Fruit fly (Drosophila melanogaster) ovary, adult (tissue): ENCODE measurements around the gene trbl.

Experiments used
- CG17801 ChIP-seq: fragments of 200-800 bp; optimal IDR thresholded peaks from 2 replicates; lab custom pipeline; 2019; ENCODE audit warnings: missing biosample characterization, mild to moderate bottlenecking, missing genetic modification characterization, moderate library complexity; ENCODE audit not compliant: partially characterized antibody

Gene trbl

dm6 chr3L:20401026-20401912 lies at the start of gene trbl:
Gene trbl (minus strand): TSS chr3L:20401609.
- peak; percentile 77 for TF ChIP-seq CG17801 (GFP tag; lab: Kevin White, UChicago)

- TF ChIP-seq CG17801 (GFP tag; lab: Kevin White, UChicago) = no peak
These were observed 47.4 kb upstream of the trbl start for dm6 chr3L:20448773-20449172.

DNA sequence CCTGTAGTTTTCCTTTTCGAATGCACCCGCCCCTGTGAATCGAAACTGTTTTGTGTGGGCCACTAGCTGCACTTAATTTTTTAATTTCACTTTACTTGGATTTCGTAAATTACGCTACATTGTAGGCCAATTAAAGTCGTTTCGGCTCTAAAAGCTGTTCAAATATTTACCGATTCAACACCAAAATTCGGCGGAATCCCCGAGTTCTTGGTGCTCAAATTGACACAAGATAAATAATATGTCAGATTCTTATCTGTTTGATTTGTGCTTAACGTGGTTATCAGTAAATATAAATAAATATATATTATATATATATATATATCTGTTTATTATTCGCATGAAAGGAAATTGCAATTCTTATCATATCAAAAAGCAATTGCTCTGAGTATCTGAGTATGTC lies 46.5 kb upstream of the trbl start:
- TF ChIP-seq CG17801 (GFP tag; lab: Kevin White, UChicago) = no peak

dm6 chr3L:20447337-20447736 lies 45.9 kb upstream of the trbl start:
- TF ChIP-seq CG17801 (GFP tag; lab: Kevin White, UChicago) = no peak

DNA sequence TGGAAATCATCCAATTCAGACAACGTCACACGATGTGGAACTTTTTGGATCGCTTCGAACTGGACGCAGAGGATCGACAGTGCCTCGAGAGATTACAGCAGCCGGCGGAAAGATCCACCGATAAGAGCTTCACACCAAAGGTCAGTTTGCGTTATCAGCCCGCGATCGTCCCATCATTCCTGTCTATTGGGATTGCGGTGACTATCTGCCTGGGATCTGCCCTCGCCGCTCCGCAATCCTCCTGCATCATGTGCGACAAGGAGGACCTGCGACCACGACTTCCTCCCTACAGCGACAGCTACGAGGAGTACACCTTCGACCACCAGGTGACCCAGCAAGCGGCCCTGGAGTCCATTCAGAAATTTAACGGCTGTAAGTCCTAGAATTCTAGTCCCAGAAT lies 44.6 kb upstream of the trbl start:
- TF ChIP-seq CG17801 (GFP tag; lab: Kevin White, UChicago) = no peak

- peak; percentile 69 for TF ChIP-seq CG17801 (GFP tag; lab: Kevin White, UChicago)
These were observed 43.6 kb upstream of the trbl start for dm6 chr3L:20444815-20445519.

DNA sequence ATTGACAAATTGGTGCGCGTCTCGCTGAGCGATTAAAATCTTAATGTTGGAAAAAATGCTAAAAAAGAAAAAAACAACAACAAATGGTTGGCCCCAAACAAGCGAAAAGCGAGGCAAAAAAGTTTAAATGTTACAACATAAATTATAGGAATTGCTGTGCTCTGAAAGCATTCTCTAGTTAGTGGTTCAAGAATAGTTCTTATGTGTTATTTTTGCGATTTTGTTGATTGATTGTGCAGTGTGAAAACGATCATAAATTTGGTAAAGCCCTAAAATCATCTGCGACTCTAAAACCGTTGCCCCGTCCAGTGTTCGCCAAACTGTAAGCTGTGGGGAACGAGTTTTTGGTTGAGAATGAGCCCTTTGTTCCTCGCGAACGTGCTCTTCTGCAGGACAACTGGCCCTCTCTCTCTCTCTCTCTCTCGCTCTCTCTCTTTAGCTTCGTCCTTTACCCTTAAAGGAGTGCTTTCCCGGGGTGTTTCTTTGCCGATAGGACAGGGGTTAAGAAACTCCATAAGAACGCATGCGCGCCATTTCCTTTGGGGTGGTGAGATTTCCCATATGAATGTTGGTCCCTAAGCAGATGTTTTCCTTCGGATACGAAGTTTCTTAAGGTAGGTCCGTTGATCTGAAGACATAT lies 41.4 kb upstream of the trbl start:
- TF ChIP-seq CG17801 (GFP tag; lab: Kevin White, UChicago) = no peak

DNA sequence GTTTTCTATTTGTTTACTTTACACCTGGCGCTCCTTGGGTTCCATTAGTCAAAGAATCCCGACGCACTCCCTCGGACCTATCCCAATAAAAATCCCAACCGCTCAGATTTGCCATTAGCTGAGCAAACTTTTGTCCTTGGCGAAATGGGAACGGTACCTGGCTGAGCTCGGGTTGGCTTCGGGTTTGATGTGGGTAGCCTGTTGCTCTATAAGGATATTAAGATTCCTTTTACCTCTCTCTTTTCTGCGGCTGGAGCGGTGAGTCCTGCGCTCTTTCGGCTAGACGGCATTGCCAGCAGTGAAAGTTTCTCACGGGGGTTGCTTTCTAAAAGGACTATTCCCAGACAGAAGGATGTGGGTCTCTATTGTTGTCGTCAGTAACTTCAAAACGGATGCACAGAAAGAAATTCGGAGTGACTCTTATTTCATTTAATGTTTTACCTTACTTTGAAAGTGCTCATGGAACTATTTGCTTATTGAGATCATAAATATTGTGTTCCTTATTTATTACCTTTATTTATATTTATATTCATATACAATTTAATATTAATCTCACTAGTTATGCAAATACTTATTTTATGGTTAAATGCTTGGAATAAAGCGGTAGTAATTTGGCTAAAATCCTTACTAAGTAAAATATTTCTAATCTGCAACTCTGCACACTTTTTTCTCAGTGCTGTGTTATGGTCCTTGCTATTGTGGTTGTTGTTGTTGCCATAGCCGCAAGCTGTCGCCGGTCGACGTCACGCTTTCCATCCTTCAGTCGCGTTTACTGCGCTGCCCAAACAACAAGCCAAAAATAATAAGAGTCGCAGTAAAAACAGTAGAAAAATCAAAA lies 40.4 kb upstream of the trbl start, which contains the start of gene CG5910:
Gene CG5910 (plus strand): TSS at position 788 of the 838 bp plus-strand sequence.
- TF ChIP-seq CG17801 (GFP tag; lab: Kevin White, UChicago) = no peak

dm6 chr3L:20440902-20441429 lies 39.6 kb upstream of the trbl start:
- no peak for TF ChIP-seq CG17801 (GFP tag; lab: Kevin White, UChicago)

DNA sequence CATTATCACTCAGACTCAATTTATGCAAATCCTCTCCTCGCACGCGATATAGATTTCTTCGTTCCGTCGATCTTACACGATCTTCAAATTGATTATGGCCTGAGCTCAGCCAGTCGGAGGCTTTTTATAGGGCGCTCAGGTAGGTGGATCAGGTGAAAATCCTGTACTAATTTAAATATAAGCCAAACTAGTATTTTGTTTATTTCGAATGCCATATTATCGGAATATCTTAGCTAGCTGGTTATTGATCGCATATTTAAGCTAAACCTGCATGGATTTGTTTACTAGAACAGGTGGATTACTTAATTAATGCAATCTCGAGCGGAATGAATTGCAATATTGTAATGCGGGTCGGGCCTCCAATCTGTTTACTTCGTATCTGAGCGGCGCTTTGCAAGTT lies 38.4 kb upstream of the trbl start, which contains the start of gene Hpd:
Gene Hpd (minus strand): TSS at position 101 of the 400 bp plus-strand sequence.
- no peak for TF ChIP-seq CG17801 (GFP tag; lab: Kevin White, UChicago)

- TF ChIP-seq CG17801 (GFP tag; lab: Kevin White, UChicago) = peak; percentile 5
These were observed 34.7 kb upstream of the trbl start, which contains the start of the genes mRpL15 and CtIP for dm6 chr3L:20436069-20436468. Gene mRpL15 (minus strand): TSS chr3L:20436209. Gene CtIP (plus strand): TSS chr3L:20436250.

- peak; percentile 10 for TF ChIP-seq CG17801 (GFP tag; lab: Kevin White, UChicago)
These were observed 30.9 kb upstream of the trbl start, which contains the start of the genes Las and Psn for dm6 chr3L:20432297-20432696. Gene Las (minus strand): TSS chr3L:20432361. Gene Psn (plus strand): TSS chr3L:20432468.

DNA sequence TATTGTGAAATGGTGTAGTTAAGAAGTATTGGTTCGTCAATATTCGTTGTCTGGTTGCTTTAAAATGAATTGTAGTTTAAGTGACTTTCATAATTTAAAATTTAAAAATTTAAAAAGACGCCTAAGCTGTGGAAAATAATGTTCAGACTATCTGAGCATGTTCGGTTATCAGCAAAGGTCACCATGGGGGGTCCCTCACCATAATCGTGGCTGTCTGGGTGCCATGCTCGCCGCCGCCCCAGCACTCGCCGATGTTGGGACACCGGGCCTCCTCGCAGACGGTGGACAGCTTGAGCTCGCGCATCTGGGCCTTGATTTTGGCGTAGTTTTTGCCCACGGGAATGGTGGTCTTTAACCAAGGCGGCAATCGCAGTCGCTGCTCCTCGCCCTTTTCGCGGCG lies 30.2 kb upstream of the trbl start:
- no peak for TF ChIP-seq CG17801 (GFP tag; lab: Kevin White, UChicago)

- TF ChIP-seq CG17801 (GFP tag; lab: Kevin White, UChicago) = peak; percentile 33
These were observed 28.8 kb upstream of the trbl start, which contains the start of gene CG5262 for dm6 chr3L:20430182-20430581. Gene CG5262 (minus strand): TSS chr3L:20430475.
